Fruit fly (Drosophila melanogaster) whole organism, wandering third instar larva: ENCODE data around the gene Rpn13R.

ENCODE experiments used
- CG32264 ChIP-seq: fragments of 200-800 bp; sonication (Bioruptor generic); optimal IDR thresholded peaks from 2 replicates; lab custom pipeline; 2016; ENCODE audit warnings: missing biosample characterization, missing genetic modification characterization
- Dfd ChIP-seq: fragments of >200 bp; optimal IDR thresholded peaks from 2 replicates; lab custom pipeline; 2017; ENCODE audit warnings: missing biosample characterization, missing genetic modification characterization
- Hr78 ChIP-seq: fragments of >200 bp; optimal IDR thresholded peaks from 2 replicates; lab custom pipeline; 2017; ENCODE audit warnings: missing biosample characterization, missing genetic modification characterization
- Mio ChIP-seq: sonication (Bioruptor generic); optimal IDR thresholded peaks from 2 replicates; lab custom pipeline; 2016; ENCODE audit warnings: missing biosample characterization, missing genetic modification characterization
- brk ChIP-seq: fragments of 200-800 bp; sonication (Bioruptor generic); optimal IDR thresholded peaks from 2 replicates; lab custom pipeline; 2016; ENCODE audit warnings: missing biosample characterization, mild to moderate bottlenecking, missing genetic modification characterization
- dl ChIP-seq, 2 experiments: fragments of 175-275, 200-275 bp in 1 of 2; fragments of 200-275 bp in 1 of 2; sonication (Bioruptor generic); optimal IDR thresholded peaks; lab custom pipeline; 2018; ENCODE audit warnings: mild to moderate bottlenecking in 2 of 2, missing biosample characterization in 2 of 2, missing genetic modification characterization in 2 of 2, moderate library complexity in 2 of 2; ENCODE audit not compliant: partially characterized antibody in 2 of 2, insufficient read depth in 1 of 2
- ey ChIP-seq: fragments of 200-800 bp; sonication (Bioruptor generic); optimal IDR thresholded peaks from 2 replicates; lab custom pipeline; 2016; ENCODE audit warnings: missing biosample characterization, missing genetic modification characterization
- lola ChIP-seq: fragments of >200 bp; optimal IDR thresholded peaks from 2 replicates; lab custom pipeline; 2017; ENCODE audit warnings: missing biosample characterization, missing genetic modification characterization
- psq ChIP-seq: fragments of 200-800 bp; sonication (Bioruptor generic); optimal IDR thresholded peaks from 3 replicates; lab custom pipeline; 2017; ENCODE audit warnings: missing biosample characterization, mild to moderate bottlenecking, missing genetic modification characterization, moderate library complexity
- rgr ChIP-seq: fragments of 200-800 bp; sonication (Bioruptor generic); optimal IDR thresholded peaks from 3 replicates; lab custom pipeline; 2016; ENCODE audit warnings: missing biosample characterization, mild to moderate bottlenecking, missing genetic modification characterization
- sv ChIP-seq: fragments of 200-800 bp; sonication (Bioruptor generic); optimal IDR thresholded peaks from 3 replicates; lab custom pipeline; 2016; ENCODE audit warnings: missing biosample characterization, missing genetic modification characterization
- tai ChIP-seq: sonication (Bioruptor generic); optimal IDR thresholded peaks from 2 replicates; lab custom pipeline; 2016; ENCODE audit warnings: missing biosample characterization, missing genetic modification characterization
- usp ChIP-seq: fragments of >200 bp; optimal IDR thresholded peaks from 2 replicates; lab custom pipeline; 2017; ENCODE audit warnings: missing biosample characterization, missing genetic modification characterization

DNA sequence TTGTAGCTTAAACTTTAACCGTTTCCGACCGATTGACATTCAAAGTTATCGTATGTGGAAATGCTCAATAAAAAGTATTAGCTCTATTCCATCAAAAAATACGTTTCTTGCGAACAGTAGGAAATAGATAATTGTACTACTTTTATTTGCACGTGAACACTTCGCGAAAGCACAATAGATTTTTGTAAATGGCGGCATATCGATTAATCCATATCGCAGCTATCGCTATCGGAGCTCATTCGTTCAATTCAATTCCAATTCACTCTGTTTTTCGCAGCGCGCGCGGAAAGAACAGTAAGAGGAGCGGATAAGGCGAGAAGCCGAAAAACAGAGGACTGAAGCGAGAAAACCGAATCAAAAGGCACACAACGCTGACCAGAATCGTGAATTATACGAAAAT is 46.2 kb upstream of the Rpn13R start, which contains the start of the genes CG15465 and rg:
- TF ChIP-seq Dfd: no peak
- TF ChIP-seq brk: no peak
- TF ChIP-seq rgr: no peak
- no peak for TF ChIP-seq usp (GFP tag; lab: Kevin White, UChicago)
- no peak for TF ChIP-seq sv
- peak; percentile 67 for TF ChIP-seq psq
- TF ChIP-seq Hr78 (GFP tag; lab: Kevin White, UChicago): no peak
- no peak for TF ChIP-seq tai (GFP tag; lab: Kevin White, UChicago)
- no peak for TF ChIP-seq Mio
- no peak for TF ChIP-seq ey (GFP tag; lab: Kevin White, UChicago)
- TF ChIP-seq lola: no peak
- TF ChIP-seq CG32264 (GFP tag; lab: Kevin White, UChicago): no peak
- no peak for TF ChIP-seq dl (GFP tag; optimal IDR thresholded peaks at IDR 0.05; lab: Kevin White, UChicago; ENCODE audit: insufficient read depth in 1 of 2, partially characterized antibody in 2 of 2)
